Worm (Caenorhabditis elegans) whole organism, L4 larva: ENCODE measurements around the gene ZK1248.5.

ENCODE experiments used
- F37D6.2 ChIP-seq: sonication (generic microtip); optimal IDR thresholded peaks from 2 replicates; lab custom pipeline; 2016; ENCODE audit warnings: mild to moderate bottlenecking, missing genetic modification characterization, missing compliant biosample characterization
- R02D3.7 ChIP-seq: fragments of 150-350 bp; sonication (generic microtip); optimal IDR thresholded peaks from 3 replicates; lab custom pipeline; 2014; ENCODE audit warnings: missing biosample characterization, missing genetic modification characterization
- T20F7.1 ChIP-seq: fragments of 200-800 bp; sonication (Bioruptor generic); optimal IDR thresholded peaks from 2 replicates; lab custom pipeline; 2018; ENCODE audit warnings: mild to moderate bottlenecking, missing genetic modification characterization, missing compliant biosample characterization
- Y105C5A.15 ChIP-seq: fragments of 200-800 bp; sonication (Bioruptor generic); IDR thresholded peaks from 2 replicates; pipeline ENCODE4 v1.3.6; 2022; ENCODE audit warnings: missing genetic modification characterization, missing compliant biosample characterization
- Y48G9A.11 ChIP-seq: fragments of 200-800 bp; sonication (Bioruptor generic); IDR thresholded peaks from 2 replicates; pipeline ENCODE4 v1.3.6; 2022; ENCODE audit warnings: missing genetic modification reagents, missing genetic modification characterization, missing compliant biosample characterization
- aha-1 ChIP-seq: fragments of 150-350 bp; peaks from one replicate; lab custom pipeline; 2014; ENCODE audit warnings: missing biosample characterization, missing genetic modification characterization
- arid-1 ChIP-seq: fragments of 200-800 bp; sonication (Bioruptor generic); conservative IDR thresholded peaks from 2 replicates; pipeline ENCODE4 v1.3.6; 2022; ENCODE audit warnings: missing genetic modification reagents, missing genetic modification characterization, missing compliant biosample characterization
- attf-4 ChIP-seq: sonication (generic microtip); optimal IDR thresholded peaks from 3 replicates; lab custom pipeline; 2017; ENCODE audit warnings: missing biosample characterization, missing genetic modification characterization
- ceh-20 ChIP-seq: fragments of 200-800 bp; sonication (Bioruptor generic); IDR thresholded peaks from 2 replicates; pipeline ENCODE4 v1.3.6; 2022; ENCODE audit warnings: missing genetic modification reagents, missing genetic modification characterization, missing compliant biosample characterization
- ceh-28 ChIP-seq: fragments of 150-350 bp; optimal IDR thresholded peaks from 2 replicates; lab custom pipeline; 2014; ENCODE audit warnings: missing biosample characterization, missing genetic modification reagents, missing genetic modification characterization
- ceh-82 ChIP-seq: sonication (generic microtip); optimal IDR thresholded peaks from 2 replicates; lab custom pipeline; 2017; ENCODE audit warnings: missing biosample characterization, missing genetic modification characterization
- daf-19 ChIP-seq: fragments of 200-800 bp; sonication (Bioruptor generic); conservative IDR thresholded peaks from 2 replicates; pipeline ENCODE4 v1.3.6; 2022; ENCODE audit warnings: missing genetic modification characterization, missing compliant biosample characterization
- dmd-6 ChIP-seq: fragments of 200-800 bp; sonication (Bioruptor generic); IDR thresholded peaks from 2 replicates; pipeline ENCODE4 v1.3.6; 2022; ENCODE audit warnings: missing genetic modification reagents, missing genetic modification characterization, missing compliant biosample characterization
- dmd-8 ChIP-seq: fragments of 200-800 bp; sonication (Bioruptor generic); IDR thresholded peaks from 2 replicates; pipeline ENCODE4 v1.3.6; 2022; ENCODE audit warnings: missing genetic modification characterization, missing compliant biosample characterization
- dpl-1 ChIP-seq: fragments of 150-350 bp; optimal IDR thresholded peaks from 2 replicates; lab custom pipeline; 2014; ENCODE audit warnings: missing biosample characterization, missing genetic modification reagents, missing genetic modification characterization
- dve-1 ChIP-seq: sonication (generic microtip); optimal IDR thresholded peaks from 2 replicates; lab custom pipeline; 2017; ENCODE audit warnings: antibody characterized with exemption, mild to moderate bottlenecking, missing genetic modification characterization, missing compliant biosample characterization; ENCODE audit not compliant: insufficient read depth
- fkh-10 ChIP-seq: fragments of 150-350 bp; optimal IDR thresholded peaks from 2 replicates; lab custom pipeline; 2014; ENCODE audit warnings: missing biosample characterization, missing genetic modification reagents, missing genetic modification characterization
- fos-1 ChIP-seq: fragments of 150-350 bp; optimal IDR thresholded peaks from 2 replicates; lab custom pipeline; 2014; ENCODE audit warnings: missing biosample characterization, missing genetic modification characterization
- hlh-11 ChIP-seq: fragments of 200-800 bp; sonication (Bioruptor generic); optimal IDR thresholded peaks from 2 replicates; lab custom pipeline; 2018; ENCODE audit warnings: mild to moderate bottlenecking, missing genetic modification characterization, missing compliant biosample characterization
- hlh-30 ChIP-seq: sonication (generic microtip); optimal IDR thresholded peaks from 2 replicates; lab custom pipeline; 2017; ENCODE audit warnings: antibody characterized with exemption, mild to moderate bottlenecking, missing genetic modification characterization, missing compliant biosample characterization; ENCODE audit not compliant: insufficient read depth
- lin-1 ChIP-seq: fragments of 200-800 bp; sonication (Bioruptor generic); IDR thresholded peaks from 2 replicates; pipeline ENCODE4 v1.3.6; 2022; ENCODE audit warnings: missing genetic modification reagents, missing genetic modification characterization, missing compliant biosample characterization
- lin-13 ChIP-seq: fragments of 150-350 bp; optimal IDR thresholded peaks from 2 replicates; lab custom pipeline; 2014; ENCODE audit warnings: missing biosample characterization, missing genetic modification reagents, missing genetic modification characterization
- mdl-1 ChIP-seq, 2 experiments: fragments of 150-350 bp in 1 of 2; sonication (generic microtip) in 1 of 2; optimal IDR thresholded peaks; 2 replicates each; lab custom pipeline; 2014 to 2017; ENCODE audit warnings: missing biosample characterization in 2 of 2, missing genetic modification characterization in 2 of 2
- mdt-29 ChIP-seq: fragments of 200-800 bp; sonication (Bioruptor generic); IDR thresholded peaks from 2 replicates; pipeline ENCODE4 v1.3.6; 2022; ENCODE audit warnings: missing genetic modification reagents, missing genetic modification characterization, missing compliant biosample characterization
- nhr-111 ChIP-seq: fragments of 200-800 bp; sonication (Bioruptor generic); optimal IDR thresholded peaks from 2 replicates; lab custom pipeline; 2018; ENCODE audit warnings: mild to moderate bottlenecking, missing genetic modification characterization, missing compliant biosample characterization
- nhr-237 ChIP-seq: sonication (generic microtip); optimal IDR thresholded peaks from 2 replicates; lab custom pipeline; 2017; ENCODE audit warnings: missing biosample characterization, missing genetic modification characterization
- nhr-25 ChIP-seq: sonication (generic microtip); optimal IDR thresholded peaks from 2 replicates; lab custom pipeline; 2017; ENCODE audit warnings: missing genetic modification characterization, mild to moderate bottlenecking, missing compliant biosample characterization, antibody characterized with exemption, moderate library complexity, borderline replicate concordance; ENCODE audit not compliant: insufficient read depth
- nhr-28 ChIP-seq: fragments of 150-350 bp; optimal IDR thresholded peaks from 2 replicates; lab custom pipeline; 2014; ENCODE audit warnings: missing biosample characterization, missing genetic modification characterization
- nhr-42 ChIP-seq: fragments of 200-800 bp; sonication (Bioruptor generic); IDR thresholded peaks from 2 replicates; pipeline ENCODE4 v1.3.6; 2022; ENCODE audit warnings: missing genetic modification characterization, missing compliant biosample characterization
- nhr-48 ChIP-seq: sonication (generic microtip); optimal IDR thresholded peaks from 2 replicates; lab custom pipeline; 2016; ENCODE audit warnings: mild to moderate bottlenecking, missing genetic modification characterization, missing compliant biosample characterization
- nhr-6 ChIP-seq: fragments of 150-350 bp; optimal IDR thresholded peaks from 2 replicates; lab custom pipeline; 2014; ENCODE audit warnings: missing biosample characterization, missing genetic modification characterization
- pha-4 ChIP-seq, 2 experiments: fragments of 150-350 bp in 1 of 2; fragments of 200-800 bp in 1 of 2; sonication (Bioruptor generic) in 1 of 2; IDR thresholded peaks in 1 of 2; optimal IDR thresholded peaks in 1 of 2; 2 replicates each; pipeline versions ENCODE4 v1.3.6 to Lab custom; 2014 to 2022; ENCODE audit warnings: missing genetic modification characterization in 2 of 2, missing genetic modification reagents in 2 of 2, missing biosample characterization in 1 of 2, missing compliant biosample characterization in 1 of 2
- php-3 ChIP-seq: fragments of 200-800 bp; sonication (Bioruptor generic); IDR thresholded peaks from 2 replicates; pipeline ENCODE4 v1.3.6; 2022; ENCODE audit warnings: missing genetic modification reagents, missing genetic modification characterization, missing compliant biosample characterization
- pqm-1 ChIP-seq: sonication (generic microtip); optimal IDR thresholded peaks from 2 replicates; lab custom pipeline; 2017; ENCODE audit warnings: missing biosample characterization, missing genetic modification characterization
- set-16 ChIP-seq: fragments of 200-800 bp; sonication (Bioruptor generic); IDR thresholded peaks from 2 replicates; pipeline ENCODE4 v1.3.6; 2022; ENCODE audit warnings: missing genetic modification reagents, missing genetic modification characterization, missing compliant biosample characterization
- skn-1 ChIP-seq: fragments of 150-350 bp; optimal IDR thresholded peaks from 2 replicates; lab custom pipeline; 2014; ENCODE audit warnings: missing biosample characterization, missing genetic modification characterization
- tag-97 ChIP-seq: fragments of 200-800 bp; sonication (Bioruptor generic); IDR thresholded peaks from 2 replicates; pipeline ENCODE4 v1.3.6; 2022; ENCODE audit warnings: missing genetic modification characterization, missing compliant biosample characterization
- unc-39 ChIP-seq: sonication (generic microtip); optimal IDR thresholded peaks from 2 replicates; lab custom pipeline; 2017; ENCODE audit warnings: missing biosample characterization, missing genetic modification characterization
- unc-62 ChIP-seq, 3 experiments: fragments of 150-350 bp in 1 of 3; sonication (generic microtip); optimal IDR thresholded peaks in 2 of 3; peaks in 1 of 3; 1 replicate in 1 of 3; 2 replicates in 2 of 3; lab custom pipeline; 2014 to 2017; ENCODE audit warnings: missing biosample characterization in 3 of 3, missing genetic modification characterization in 3 of 3, missing genetic modification reagents in 3 of 3, missing genotype in 1 of 3
- vab-7 ChIP-seq: fragments of 200-800 bp; sonication (Bioruptor generic); IDR thresholded peaks from 2 replicates; pipeline ENCODE4 v1.3.6; 2022; ENCODE audit warnings: missing genetic modification reagents, missing genetic modification characterization, missing compliant biosample characterization
- zfp-3 ChIP-seq: fragments of 200-800 bp; sonication (Bioruptor generic); conservative IDR thresholded peaks from 2 replicates; pipeline ENCODE4 v1.3.6; 2022; ENCODE audit warnings: missing genetic modification reagents, missing genetic modification characterization, missing compliant biosample characterization
- zip-11 ChIP-seq: fragments of 200-800 bp; sonication (Bioruptor generic); IDR thresholded peaks from 2 replicates; pipeline ENCODE4 v1.3.6; 2022; ENCODE audit warnings: missing genetic modification characterization, missing compliant biosample characterization
- zip-2 ChIP-seq: fragments of 150-350 bp; optimal IDR thresholded peaks from 2 replicates; lab custom pipeline; 2014; ENCODE audit warnings: missing biosample characterization, missing genetic modification characterization
- ztf-11 ChIP-seq: fragments of 150-350 bp; optimal IDR thresholded peaks from 2 replicates; lab custom pipeline; 2014; ENCODE audit warnings: missing biosample characterization, missing genetic modification characterization

Gene ZK1248.5

ce11 chrII:5810230-5810629 is at the start of gene ZK1248.5, which contains the start of gene msp-64:
Gene ZK1248.5, plus strand, starts transcription at chrII:5810514.
Gene msp-64, minus strand, starts transcription at chrII:5810330.
- no peak for TF ChIP-seq skn-1 (tag; lab: Kevin White, UChicago)
- TF ChIP-seq ceh-28 = no peak
- TF ChIP-seq T20F7.1 (GFP tag; lab: Kevin White, UChicago) = no peak
- no peak for TF ChIP-seq attf-4 (tag; lab: Kevin White, UChicago)
- TF ChIP-seq vab-7 (GFP tag; lab: Robert Waterston, UW) = no peak
- TF ChIP-seq nhr-6 (tag; lab: Kevin White, UChicago) = no peak
- TF ChIP-seq zip-2 (tag; lab: Kevin White, UChicago) = no peak
- no peak for TF ChIP-seq dve-1 (tag; lab: Kevin White, UChicago)
- no peak for TF ChIP-seq unc-39 (tag; lab: Kevin White, UChicago)
- no peak for TF ChIP-seq daf-19

- TF ChIP-seq tag-97 (GFP tag; lab: Robert Waterston, UW) (no peak), nhr-28 (no peak), nhr-111 (GFP tag; lab: Kevin White, UChicago) (no peak), aha-1 (tag; lab: Kevin White, UChicago) (no peak), R02D3.7 (no peak), Y105C5A.15 (GFP tag; lab: Robert Waterston, UW) (no peak), skn-1 (tag; lab: Kevin White, UChicago) (no peak), zip-11 (GFP tag; lab: Robert Waterston, UW) (no peak), arid-1 (GFP tag; lab: Robert Waterston, UW) (no peak), zfp-3 (GFP tag; lab: Robert Waterston, UW) (no peak), fos-1 (tag; lab: Kevin White, UChicago) (no peak), set-16 (GFP tag; lab: Robert Waterston, UW) (no peak), nhr-237 (tag; lab: Kevin White, UChicago) (no peak), fkh-10 (GFP tag; lab: Kevin White, UChicago) (no peak), dpl-1 (GFP tag; lab: Kevin White, UChicago) (no peak), pqm-1 (tag; lab: Kevin White, UChicago) (no peak), nhr-42 (no peak)
- TF ChIP-seq, all 104 proteins: peak for 0
Measured at ce11 chrII:5765318-5765717, 45.0 kb upstream of the ZK1248.5 start, which contains the start of gene ifb-1. Gene ifb-1, plus strand, starts transcription at chrII:5765618.

- TF ChIP-seq unc-62 (GFP tag; optimal IDR thresholded peaks at IDR 0.05 in 1 of 2; lab: Kevin White, UChicago) = peak in 1 of 2 experiments; percentile 44
- no peak for TF ChIP-seq unc-62 (tag; optimal IDR thresholded peaks at IDR 0.05; lab: Kevin White, UChicago)
- peak; percentile 6 for TF ChIP-seq nhr-28
- TF ChIP-seq mdt-29 = no peak
Measured at ce11 chrII:5768274-5768820, 42.0 kb upstream of the ZK1248.5 start.

- peak; percentile 24 for TF ChIP-seq nhr-48 (tag; lab: Kevin White, UChicago)
- peak; percentile 58 for TF ChIP-seq dmd-6 (GFP tag; lab: Robert Waterston, UW)
- no peak for TF ChIP-seq mdl-1 (tag; optimal IDR thresholded peaks at IDR 0.05; lab: Kevin White, UChicago)
- no peak for TF ChIP-seq ceh-82 (tag; lab: Kevin White, UChicago)
- peak; percentile 67; the same call in 1 of the 2 replicates for TF ChIP-seq dmd-8 (GFP tag; lab: Robert Waterston, UW)
- TF ChIP-seq hlh-30 (tag; lab: Kevin White, UChicago) = peak; percentile 59
- TF ChIP-seq ceh-20 (GFP tag; lab: Robert Waterston, UW) = peak; percentile 64; the same call in 1 of the 2 replicates
- no peak for TF ChIP-seq unc-39 (tag; lab: Kevin White, UChicago)
- TF ChIP-seq ztf-11 (tag; lab: Kevin White, UChicago) = no peak
- TF ChIP-seq Y48G9A.11 (GFP tag; lab: Robert Waterston, UW) = peak; percentile 59; the same call in 1 of the 2 replicates
- peak; percentile 11 for TF ChIP-seq hlh-11 (tag; lab: Kevin White, UChicago)
- no peak for TF ChIP-seq nhr-237 (tag; lab: Kevin White, UChicago)
- TF ChIP-seq pha-4 (GFP tag; IDR thresholded peaks at IDR 0.05; lab: Robert Waterston, UW) = peak; percentile 66; the same call in 1 of the 2 replicates
- TF ChIP-seq pha-4 (tag; optimal IDR thresholded peaks at IDR 0.05; lab: Kevin White, UChicago) = no peak
- no peak for TF ChIP-seq daf-19
- peak; percentile 53 for TF ChIP-seq php-3 (GFP tag; lab: Robert Waterston, UW)
- peak; percentile 2 for TF ChIP-seq F37D6.2 (tag; lab: Kevin White, UChicago)
- no peak for TF ChIP-seq nhr-25 (tag; lab: Kevin White, UChicago)
- no peak for TF ChIP-seq lin-1 (GFP tag; lab: Robert Waterston, UW)
- TF ChIP-seq T20F7.1 (GFP tag; lab: Kevin White, UChicago) = no peak
- peak; percentile 48 for TF ChIP-seq lin-13
Measured at ce11 chrII:5772547-5773142, 37.7 kb upstream of the ZK1248.5 start.
